Fruit fly (Drosophila melanogaster) whole organism, wandering third instar larva: ENCODE measurements around the gene CG15715.
A peak's percentile ranks its signal among the peaks of the same experiment; 100 is the strongest.

Experiments used
- CG9705 ChIP-seq: fragments of 200-800 bp; sonication (Bioruptor generic); optimal IDR thresholded peaks from 2 replicates; lab custom pipeline; 2018; ENCODE audit warnings: missing biosample characterization, mild to moderate bottlenecking, missing genetic modification characterization
- GATAd ChIP-seq: sonication (Bioruptor generic); optimal IDR thresholded peaks from 2 replicates; lab custom pipeline; 2016; ENCODE audit warnings: missing biosample characterization, missing genetic modification characterization
- HLH106 ChIP-seq: fragments of 200-800 bp; optimal IDR thresholded peaks from 3 replicates; lab custom pipeline; 2019; ENCODE audit warnings: missing biosample characterization, mild to moderate bottlenecking, missing genetic modification characterization, moderate library complexity
- Hnf4 ChIP-seq: fragments of 200-800 bp; sonication (Bioruptor generic); optimal IDR thresholded peaks from 2 replicates; lab custom pipeline; 2016; ENCODE audit warnings: missing biosample characterization, mild to moderate bottlenecking, missing genetic modification characterization
- Hr83 ChIP-seq: fragments of 200-300 bp; sonication (Bioruptor generic); optimal IDR thresholded peaks from 2 replicates; lab custom pipeline; 2016; ENCODE audit warnings: missing biosample characterization, mild to moderate bottlenecking, missing genetic modification characterization, moderate library complexity; ENCODE audit not compliant: poor library complexity, severe bottlenecking
- Jra ChIP-seq: sonication (Bioruptor generic); optimal IDR thresholded peaks from 2 replicates; lab custom pipeline; 2016; ENCODE audit warnings: missing biosample characterization, missing genetic modification characterization
- Mio ChIP-seq: sonication (Bioruptor generic); optimal IDR thresholded peaks from 2 replicates; lab custom pipeline; 2016; ENCODE audit warnings: missing biosample characterization, missing genetic modification characterization
- Myc ChIP-seq: fragments of >200 bp; optimal IDR thresholded peaks from 2 replicates; lab custom pipeline; 2017
- OdsH ChIP-seq: fragments of 200-800 bp; sonication (Bioruptor generic); optimal IDR thresholded peaks from 2 replicates; lab custom pipeline; 2016; ENCODE audit warnings: missing biosample characterization, mild to moderate bottlenecking, missing genetic modification characterization
- Rel ChIP-seq, 2 experiments: fragments of 200-800 bp; sonication (Bioruptor generic) in 1 of 2; optimal IDR thresholded peaks; 2 replicates in 1 of 2; 3 replicates in 1 of 2; lab custom pipeline; 2016 to 2019; ENCODE audit warnings: mild to moderate bottlenecking in 2 of 2, missing biosample characterization in 2 of 2, missing genetic modification characterization in 2 of 2, moderate library complexity in 1 of 2
- Sp1 ChIP-seq: fragments of 200-800 bp; sonication (Bioruptor generic); optimal IDR thresholded peaks from 3 replicates; lab custom pipeline; 2019; ENCODE audit warnings: missing biosample characterization, mild to moderate bottlenecking, missing genetic modification characterization, moderate library complexity
- Vsx2 ChIP-seq: fragments of 200-300, 225-300 bp; sonication (Bioruptor generic); optimal IDR thresholded peaks from 2 replicates; lab custom pipeline; 2018; ENCODE audit warnings: missing biosample characterization, missing genetic modification characterization; ENCODE audit not compliant: partially characterized antibody
- br ChIP-seq: fragments of 200-800 bp; sonication (Bioruptor generic); optimal IDR thresholded peaks from 2 replicates; lab custom pipeline; 2016; ENCODE audit warnings: missing biosample characterization, missing genetic modification characterization
- brk ChIP-seq: fragments of 200-800 bp; sonication (Bioruptor generic); optimal IDR thresholded peaks from 2 replicates; lab custom pipeline; 2016; ENCODE audit warnings: missing biosample characterization, mild to moderate bottlenecking, missing genetic modification characterization
- dl ChIP-seq, 2 experiments: fragments of 175-275, 200-275 bp in 1 of 2; fragments of 200-275 bp in 1 of 2; sonication (Bioruptor generic); optimal IDR thresholded peaks; lab custom pipeline; 2018; ENCODE audit warnings: mild to moderate bottlenecking in 2 of 2, missing biosample characterization in 2 of 2, missing genetic modification characterization in 2 of 2, moderate library complexity in 2 of 2; ENCODE audit not compliant: partially characterized antibody in 2 of 2, insufficient read depth in 1 of 2
- dmrt93B ChIP-seq: fragments of 200-800 bp; sonication (Bioruptor generic); optimal IDR thresholded peaks from 2 replicates; lab custom pipeline; 2018; ENCODE audit warnings: missing biosample characterization, mild to moderate bottlenecking, missing genetic modification characterization
- dsf ChIP-seq: sonication (Bioruptor generic); optimal IDR thresholded peaks from 2 replicates; lab custom pipeline; 2016; ENCODE audit warnings: missing biosample characterization, missing genetic modification characterization, borderline replicate concordance
- ey ChIP-seq: fragments of 200-800 bp; sonication (Bioruptor generic); optimal IDR thresholded peaks from 2 replicates; lab custom pipeline; 2016; ENCODE audit warnings: missing biosample characterization, missing genetic modification characterization
- foxo ChIP-seq, 2 experiments: fragments of 200-800 bp; sonication (Bioruptor generic); optimal IDR thresholded peaks; 2 replicates in 1 of 2; 3 replicates in 1 of 2; lab custom pipeline; 2016 to 2017; ENCODE audit warnings: missing biosample characterization in 2 of 2, missing genetic modification characterization in 2 of 2
- fru ChIP-seq: fragments of 200-800 bp; sonication (Bioruptor generic); optimal IDR thresholded peaks from 3 replicates; lab custom pipeline; 2016; ENCODE audit warnings: missing biosample characterization, mild to moderate bottlenecking, missing genetic modification characterization
- h ChIP-seq: fragments of 200-800 bp; sonication (Bioruptor generic); optimal IDR thresholded peaks from 3 replicates; lab custom pipeline; 2016; ENCODE audit warnings: missing biosample characterization, mild to moderate bottlenecking, missing genetic modification characterization
- jim ChIP-seq: fragments of 175-275, 200-325 bp; sonication (Bioruptor generic); optimal IDR thresholded peaks from 2 replicates; lab custom pipeline; 2016; ENCODE audit warnings: missing biosample characterization, mild to moderate bottlenecking, missing genetic modification characterization
- lola ChIP-seq: fragments of >200 bp; optimal IDR thresholded peaks from 2 replicates; lab custom pipeline; 2017; ENCODE audit warnings: missing biosample characterization, missing genetic modification characterization
- pan ChIP-seq: fragments of >200 bp; optimal IDR thresholded peaks from 2 replicates; lab custom pipeline; 2017
- psq ChIP-seq: fragments of 200-800 bp; sonication (Bioruptor generic); optimal IDR thresholded peaks from 3 replicates; lab custom pipeline; 2017; ENCODE audit warnings: missing biosample characterization, mild to moderate bottlenecking, missing genetic modification characterization, moderate library complexity
- rgr ChIP-seq: fragments of 200-800 bp; sonication (Bioruptor generic); optimal IDR thresholded peaks from 3 replicates; lab custom pipeline; 2016; ENCODE audit warnings: missing biosample characterization, mild to moderate bottlenecking, missing genetic modification characterization
- sage ChIP-seq: fragments of 200-800 bp; sonication (Bioruptor generic); optimal IDR thresholded peaks from 2 replicates; lab custom pipeline; 2016; ENCODE audit warnings: missing biosample characterization, mild to moderate bottlenecking, missing genetic modification characterization
- sv ChIP-seq: fragments of 200-800 bp; sonication (Bioruptor generic); optimal IDR thresholded peaks from 3 replicates; lab custom pipeline; 2016; ENCODE audit warnings: missing biosample characterization, missing genetic modification characterization
- tai ChIP-seq: sonication (Bioruptor generic); optimal IDR thresholded peaks from 2 replicates; lab custom pipeline; 2016; ENCODE audit warnings: missing biosample characterization, missing genetic modification characterization
- usp ChIP-seq: fragments of >200 bp; optimal IDR thresholded peaks from 2 replicates; lab custom pipeline; 2017; ENCODE audit warnings: missing biosample characterization, missing genetic modification characterization
- woc ChIP-seq: sonication (Bioruptor generic); optimal IDR thresholded peaks from 2 replicates; lab custom pipeline; 2016; ENCODE audit warnings: missing biosample characterization, mild to moderate bottlenecking, missing genetic modification characterization

CG15715 gene

DNA sequence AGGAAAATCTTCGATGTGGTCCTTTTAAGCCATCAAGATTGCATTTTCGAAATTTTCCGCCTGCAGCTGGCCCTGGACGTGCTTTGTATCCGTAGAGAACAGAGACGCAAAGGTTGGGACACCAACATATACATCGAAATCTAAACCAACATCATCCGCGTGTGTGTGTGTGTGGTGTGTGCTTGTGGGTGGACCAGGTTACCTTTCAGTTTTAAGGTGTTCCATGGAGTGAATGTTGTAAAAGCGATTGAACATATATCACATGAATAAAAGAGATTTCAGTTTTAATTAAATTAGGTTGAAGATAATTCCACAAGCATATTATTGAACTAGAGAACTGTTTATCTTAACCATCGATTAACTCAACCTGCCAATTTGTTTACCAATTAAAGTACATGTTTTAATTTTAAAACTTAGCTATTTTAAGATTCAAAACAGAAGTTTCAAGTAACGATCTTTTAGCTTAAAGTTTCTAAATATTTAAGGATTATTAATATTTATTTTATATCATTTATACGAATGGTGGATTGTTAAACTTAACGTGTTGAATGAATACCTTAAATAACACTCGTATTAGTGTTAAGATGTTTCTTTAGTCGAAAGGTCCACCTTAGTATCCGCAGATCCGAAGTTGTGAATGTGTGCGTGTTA lies 10.2 kb downstream of the CG15715 start:
- TF ChIP-seq lola (GFP tag; lab: Kevin White, UChicago) (peak; percentile 12), HLH106 (tag; lab: Kevin White, UChicago) (peak; percentile 90), br (GFP tag; lab: Kevin White, UChicago) (peak; percentile 63), Vsx2 (GFP tag; lab: Kevin White, UChicago) (no peak), Hr83 (no peak), foxo (GFP tag; optimal IDR thresholded peaks at IDR 0.05; lab: Kevin White, UChicago) (peak in 1 of 2 experiments; percentile 90), Rel (GFP tag; optimal IDR thresholded peaks at IDR 0.05; lab: Kevin White, UChicago) (no peak), Rel (tag; optimal IDR thresholded peaks at IDR 0.05; lab: Kevin White, UChicago) (peak; percentile 58), woc (GFP tag; lab: Kevin White, UChicago) (peak; percentile 38), dsf (GFP tag; lab: Kevin White, UChicago) (no peak), OdsH (peak; percentile 88), Jra (GFP tag; lab: Kevin White, UChicago) (no peak), CG9705 (GFP tag; lab: Kevin White, UChicago) (peak; percentile 72), sv (GFP tag; lab: Kevin White, UChicago) (peak; percentile 40), usp (GFP tag; lab: Kevin White, UChicago) (no peak), tai (GFP tag; lab: Kevin White, UChicago) (peak; percentile 15), brk (GFP tag; lab: Kevin White, UChicago) (peak; percentile 57), fru (GFP tag; lab: Kevin White, UChicago) (peak; percentile 85), h (GFP tag; lab: Kevin White, UChicago) (peak; percentile 81), ey (GFP tag; lab: Kevin White, UChicago) (peak; percentile 76), GATAd (no peak), psq (GFP tag; lab: Kevin White, UChicago) (peak; percentile 78), pan (no peak), dl (GFP tag; optimal IDR thresholded peaks at IDR 0.05; lab: Kevin White, UChicago; ENCODE audit: insufficient read depth in 1 of 2, partially characterized antibody in 2 of 2) (no peak), jim (GFP tag; lab: Kevin White, UChicago) (no peak), dmrt93B (GFP tag; lab: Kevin White, UChicago) (peak; percentile 82), Mio (GFP tag; lab: Kevin White, UChicago) (no peak), Hnf4 (GFP tag; lab: Kevin White, UChicago) (peak; percentile 61), sage (GFP tag; lab: Kevin White, UChicago) (peak; percentile 29), rgr (GFP tag; lab: Kevin White, UChicago) (peak; percentile 87), Sp1 (GFP tag; lab: Kevin White, UChicago) (peak; percentile 94)

DNA sequence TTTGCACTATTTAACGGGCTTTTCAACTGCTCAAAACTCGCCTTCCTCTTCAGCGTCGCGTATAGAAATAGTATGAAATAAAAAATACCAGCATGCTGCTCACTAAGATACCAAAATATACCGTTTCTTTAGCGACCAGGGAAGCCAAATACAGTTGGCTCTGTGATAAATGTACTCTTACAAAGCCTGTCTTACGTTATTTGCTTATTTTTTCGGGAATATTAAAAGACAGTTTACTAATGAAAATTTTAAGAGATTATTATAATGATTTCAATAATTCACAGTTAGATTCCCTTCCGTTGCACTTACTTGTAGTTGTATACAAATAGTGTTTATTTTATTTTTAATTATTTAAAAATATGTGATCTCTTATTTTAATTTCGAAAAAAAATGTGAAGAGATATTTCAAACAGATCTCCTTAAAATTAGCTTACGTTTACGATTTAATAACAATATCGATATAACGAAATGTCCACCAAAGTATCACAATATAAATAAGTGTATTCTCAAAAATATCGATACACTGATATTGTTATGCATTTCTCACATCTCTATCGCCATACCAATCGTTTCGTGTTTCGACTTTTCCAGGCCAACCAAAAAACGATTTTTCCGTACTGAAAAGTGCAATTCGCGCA lies 10.8 kb downstream of the CG15715 start, which contains the start of the genes DCP2 and dbo:
TSS of gene DCP2 (minus strand) at position 77 of the 638 bp plus-strand sequence.
TSS of gene dbo (plus strand) at position 542 of the 638 bp plus-strand sequence.
- TF ChIP-seq dsf (GFP tag; lab: Kevin White, UChicago) (no peak), h (GFP tag; lab: Kevin White, UChicago) (peak; percentile 48), woc (GFP tag; lab: Kevin White, UChicago) (peak; percentile 63), Hr83 (peak; percentile 59), brk (GFP tag; lab: Kevin White, UChicago) (peak; percentile 74), psq (GFP tag; lab: Kevin White, UChicago) (no peak), tai (GFP tag; lab: Kevin White, UChicago) (no peak), HLH106 (tag; lab: Kevin White, UChicago) (peak; percentile 78), CG9705 (GFP tag; lab: Kevin White, UChicago) (peak; percentile 49), Hnf4 (GFP tag; lab: Kevin White, UChicago) (peak; percentile 48), Mio (GFP tag; lab: Kevin White, UChicago) (no peak), dl (GFP tag; optimal IDR thresholded peaks at IDR 0.05; lab: Kevin White, UChicago; ENCODE audit: insufficient read depth in 1 of 2, partially characterized antibody in 2 of 2) (no peak), fru (GFP tag; lab: Kevin White, UChicago) (peak; percentile 43), sv (GFP tag; lab: Kevin White, UChicago) (no peak), usp (GFP tag; lab: Kevin White, UChicago) (no peak), br (GFP tag; lab: Kevin White, UChicago) (no peak), Sp1 (GFP tag; lab: Kevin White, UChicago) (peak; percentile 38), rgr (GFP tag; lab: Kevin White, UChicago) (peak; percentile 42), Myc (lab: Kevin White, UChicago) (peak; percentile 12), GATAd (no peak), OdsH (peak; percentile 1), foxo (GFP tag; optimal IDR thresholded peaks at IDR 0.05; lab: Kevin White, UChicago) (peak in 1 of 2 experiments; percentile 72), ey (GFP tag; lab: Kevin White, UChicago) (peak; percentile 54), dmrt93B (GFP tag; lab: Kevin White, UChicago) (no peak)
- TF ChIP-seq, all 38 proteins: peak for 14
